Fruit fly (Drosophila melanogaster): ENCODE data around the gene r2d2.

dm6 chr2L:7833238-7833637, 33.3 kb downstream of the r2d2 start:
- no peak for TF ChIP-seq CG8301 (tag; optimal IDR thresholded peaks at IDR 0.05)
- no peak for TF ChIP-seq Ets98B (GFP tag; IDR thresholded peaks at IDR 0.05)
- no peak for TF ChIP-seq CG10348 (GFP tag; IDR thresholded peaks at IDR 0.05)
- TF ChIP-seq EcR (GFP tag; optimal IDR thresholded peaks at IDR 0.05): no peak
- TF ChIP-seq CG8159 (tag; optimal IDR thresholded peaks at IDR 0.05): no peak
- TF ChIP-seq gl (tag; optimal IDR thresholded peaks at IDR 0.05): no peak
- no peak for TF ChIP-seq Pif1A (GFP tag; optimal IDR thresholded peaks at IDR 0.05)
